Fruit fly (Drosophila melanogaster) whole organism, adult: Measurements from ENCODE around the gene bib.

Experiments used
- CG11617 ChIP-seq: fragments of 200-800 bp; sonication (Bioruptor generic); optimal IDR thresholded peaks from 2 replicates; lab custom pipeline; 2017; ENCODE audit warnings: mild to moderate bottlenecking, missing biosample characterization, missing genetic modification reagents, missing genetic modification characterization
- CG12768 ChIP-seq: fragments of 200-800 bp; sonication (Bioruptor generic); optimal IDR thresholded peaks from 2 replicates; lab custom pipeline; 2017; ENCODE audit warnings: missing biosample characterization, missing genetic modification characterization, mild to moderate bottlenecking, moderate library complexity, missing genetic modification reagents
- CG14711 ChIP-seq: fragments of 200-800 bp; sonication (Bioruptor generic); optimal IDR thresholded peaks from 2 replicates; lab custom pipeline; 2018; ENCODE audit warnings: missing biosample characterization, mild to moderate bottlenecking, missing genetic modification characterization, moderate library complexity
- CG1620 ChIP-seq: fragments of 200-800 bp; sonication (Bioruptor generic); optimal IDR thresholded peaks from 2 replicates; lab custom pipeline; 2016; ENCODE audit warnings: missing biosample characterization, missing genetic modification characterization
- CG33017 ChIP-seq: fragments of 200-800 bp; sonication (Bioruptor generic); optimal IDR thresholded peaks from 2 replicates; lab custom pipeline; 2018; ENCODE audit warnings: missing biosample characterization, mild to moderate bottlenecking, missing genetic modification characterization, moderate library complexity
- CG5204 ChIP-seq: fragments of 200-800 bp; sonication (Bioruptor generic); optimal IDR thresholded peaks from 2 replicates; lab custom pipeline; 2016; ENCODE audit warnings: missing biosample characterization, missing genetic modification characterization
- CG7045 ChIP-seq: fragments of 200-800 bp; sonication (Bioruptor generic); optimal IDR thresholded peaks from 2 replicates; lab custom pipeline; 2017; ENCODE audit warnings: missing biosample characterization, mild to moderate bottlenecking, missing genetic modification characterization
- CG7101 ChIP-seq: fragments of 200-800 bp; sonication (Bioruptor generic); optimal IDR thresholded peaks from 2 replicates; lab custom pipeline; 2018; ENCODE audit warnings: missing biosample characterization, mild to moderate bottlenecking, missing genetic modification characterization, moderate library complexity
- Clk ChIP-seq: fragments of 200-800 bp; sonication (Bioruptor generic); optimal IDR thresholded peaks from 2 replicates; lab custom pipeline; 2017; ENCODE audit warnings: missing biosample characterization, missing genetic modification characterization
- Crg-1 ChIP-seq: fragments of 200-800 bp; sonication (Bioruptor generic); optimal IDR thresholded peaks from 2 replicates; lab custom pipeline; 2016; ENCODE audit warnings: missing biosample characterization, missing genetic modification characterization
- Hr96 ChIP-seq: fragments of 200-800 bp; sonication (Bioruptor generic); optimal IDR thresholded peaks from 2 replicates; lab custom pipeline; 2016; ENCODE audit warnings: missing biosample characterization, missing genetic modification characterization
- Mnt ChIP-seq: fragments of 200-800 bp; sonication (Bioruptor generic); optimal IDR thresholded peaks from 2 replicates; lab custom pipeline; 2016; ENCODE audit warnings: missing biosample characterization, mild to moderate bottlenecking, missing genetic modification characterization
- bab1 ChIP-seq: fragments of 200-800 bp; sonication (Bioruptor generic); optimal IDR thresholded peaks from 3 replicates; lab custom pipeline; 2019; ENCODE audit warnings: missing biosample characterization, mild to moderate bottlenecking, missing genetic modification characterization, moderate library complexity
- cic ChIP-seq: fragments of 200-800 bp; sonication (Bioruptor generic); optimal IDR thresholded peaks from 2 replicates; lab custom pipeline; 2017; ENCODE audit warnings: missing biosample characterization, mild to moderate bottlenecking, missing genetic modification characterization, moderate library complexity
- cnc ChIP-seq, 2 experiments: fragments of >200 bp; optimal IDR thresholded peaks; 2 replicates each; lab custom pipeline; 2017
- kay ChIP-seq: fragments of 200-800 bp; sonication (Bioruptor generic); peaks from one replicate; lab custom pipeline; 2016; ENCODE audit warnings: missing biosample characterization, missing genetic modification characterization, borderline replicate concordance
- ovo ChIP-seq: fragments of 200-800 bp; sonication (Bioruptor generic); optimal IDR thresholded peaks from 2 replicates; lab custom pipeline; 2016; ENCODE audit warnings: missing biosample characterization, missing genetic modification characterization
- pad ChIP-seq: fragments of 200-800 bp; sonication (Bioruptor generic); optimal IDR thresholded peaks from 3 replicates; lab custom pipeline; 2017; ENCODE audit warnings: missing biosample characterization, missing genetic modification characterization, mild to moderate bottlenecking, moderate library complexity, missing genetic modification reagents
- tj ChIP-seq: fragments of 200-800 bp; sonication (Bioruptor generic); optimal IDR thresholded peaks from 3 replicates; lab custom pipeline; 2017; ENCODE audit warnings: missing biosample characterization, mild to moderate bottlenecking, missing genetic modification characterization, moderate library complexity
- toe ChIP-seq: fragments of 200-800 bp; sonication (Bioruptor generic); optimal IDR thresholded peaks from 2 replicates; lab custom pipeline; 2016; ENCODE audit warnings: missing biosample characterization, missing genetic modification characterization

The bib gene

dm6 chr2L:9984078-9984772, at the start of gene bib:
TSS of gene bib (plus strand) at chr2L:9984645.
- peak; percentile 39 for TF ChIP-seq CG12768 (GFP tag; lab: Kevin White, UChicago)
- TF ChIP-seq CG7101, result no peak
- TF ChIP-seq CG7045, result no peak
- TF ChIP-seq Crg-1 (GFP tag; lab: Kevin White, UChicago), result no peak

- TF ChIP-seq cic (GFP tag; lab: Kevin White, UChicago), result no peak
- peak; percentile 35 for TF ChIP-seq CG14711 (tag; lab: Kevin White, UChicago)
- TF ChIP-seq toe, result peak; percentile 37
- TF ChIP-seq CG7101, result peak; percentile 51
- peak; percentile 46 for TF ChIP-seq bab1 (GFP tag; lab: Kevin White, UChicago)
- TF ChIP-seq CG1620 (GFP tag; lab: Kevin White, UChicago), result peak; percentile 30
- TF ChIP-seq CG12768 (GFP tag; lab: Kevin White, UChicago), result peak; percentile 34
- TF ChIP-seq CG5204 (GFP tag; lab: Kevin White, UChicago), result no peak
- no peak for TF ChIP-seq CG33017
- no peak for TF ChIP-seq CG11617 (GFP tag; lab: Kevin White, UChicago)
- TF ChIP-seq Clk (GFP tag; lab: Kevin White, UChicago), result peak; percentile 38
- TF ChIP-seq Mnt (GFP tag; lab: Kevin White, UChicago), result peak; percentile 34
- TF ChIP-seq Hr96 (GFP tag; lab: Kevin White, UChicago), result peak; percentile 49
- peak; percentile 45 for TF ChIP-seq pad
- no peak for TF ChIP-seq Crg-1 (GFP tag; lab: Kevin White, UChicago)
Observed at dm6 chr2L:9937908-9938307, 46.5 kb upstream of the bib start, which contains the start of gene Arglu1. TSS of gene Arglu1 (minus strand) at chr2L:9938134.

dm6 chr2L:9938631-9939256, 45.7 kb upstream of the bib start, which contains the start of the genes Datp and CG4619:
TSS of gene Datp (minus strand) at chr2L:9938790.
TSS of gene CG4619 (plus strand) at chr2L:9938863.
- TF ChIP-seq CG1620 (GFP tag; lab: Kevin White, UChicago), result peak; percentile 83
- TF ChIP-seq cic (GFP tag; lab: Kevin White, UChicago), result peak; percentile 39
- TF ChIP-seq Hr96 (GFP tag; lab: Kevin White, UChicago), result peak; percentile 66
- TF ChIP-seq CG12768 (GFP tag; lab: Kevin White, UChicago), result peak; percentile 64
- peak; percentile 45 for TF ChIP-seq CG11617 (GFP tag; lab: Kevin White, UChicago)
- peak; percentile 59 for TF ChIP-seq toe
- TF ChIP-seq cnc (optimal IDR thresholded peaks at IDR 0.05; lab: Kevin White, UChicago), result no peak
- TF ChIP-seq CG7045, result peak; percentile 13
- peak; percentile 39 for TF ChIP-seq ovo (GFP tag; lab: Kevin White, UChicago)
- peak; percentile 84 for TF ChIP-seq Crg-1 (GFP tag; lab: Kevin White, UChicago)
- TF ChIP-seq bab1 (GFP tag; lab: Kevin White, UChicago), result peak; percentile 47
- peak; percentile 82 for TF ChIP-seq CG7101
- TF ChIP-seq pad, result peak; percentile 77
- no peak for TF ChIP-seq tj (GFP tag; lab: Kevin White, UChicago)
- TF ChIP-seq CG14711 (tag; lab: Kevin White, UChicago), result peak; percentile 67
- no peak for TF ChIP-seq Clk (GFP tag; lab: Kevin White, UChicago)
- TF ChIP-seq CG5204 (GFP tag; lab: Kevin White, UChicago), result no peak
- no peak for TF ChIP-seq kay (GFP tag; lab: Kevin White, UChicago)
- TF ChIP-seq Mnt (GFP tag; lab: Kevin White, UChicago), result peak; percentile 84
- TF ChIP-seq CG33017, result peak; percentile 32

- TF ChIP-seq Crg-1 (GFP tag; lab: Kevin White, UChicago) (peak; percentile 16), CG14711 (tag; lab: Kevin White, UChicago) (no peak), cic (GFP tag; lab: Kevin White, UChicago) (peak; percentile 97), Mnt (GFP tag; lab: Kevin White, UChicago) (peak; percentile 25), CG7101 (peak; percentile 64), CG12768 (GFP tag; lab: Kevin White, UChicago) (peak; percentile 53), tj (GFP tag; lab: Kevin White, UChicago) (no peak), CG7045 (peak; percentile 6), CG33017 (peak; percentile 61), pad (no peak), ovo (GFP tag; lab: Kevin White, UChicago) (no peak), CG11617 (GFP tag; lab: Kevin White, UChicago) (peak; percentile 25)
Observed at dm6 chr2L:9943521-9943920, 40.9 kb upstream of the bib start.

- TF ChIP-seq Mnt (GFP tag; lab: Kevin White, UChicago) (no peak), CG12768 (GFP tag; lab: Kevin White, UChicago) (no peak), cic (GFP tag; lab: Kevin White, UChicago) (no peak), CG7045 (no peak), toe (no peak), ovo (GFP tag; lab: Kevin White, UChicago) (no peak), Clk (GFP tag; lab: Kevin White, UChicago) (no peak), bab1 (GFP tag; lab: Kevin White, UChicago) (no peak), CG1620 (GFP tag; lab: Kevin White, UChicago) (no peak), Hr96 (GFP tag; lab: Kevin White, UChicago) (no peak), CG33017 (no peak), Crg-1 (GFP tag; lab: Kevin White, UChicago) (no peak), kay (GFP tag; lab: Kevin White, UChicago) (no peak), tj (GFP tag; lab: Kevin White, UChicago) (no peak), CG5204 (GFP tag; lab: Kevin White, UChicago) (no peak)
Observed at dm6 chr2L:9945086-9945485, 39.4 kb upstream of the bib start.
